Worm (Caenorhabditis elegans): ENCODE measurements around the gene B0252.3.

DNA sequence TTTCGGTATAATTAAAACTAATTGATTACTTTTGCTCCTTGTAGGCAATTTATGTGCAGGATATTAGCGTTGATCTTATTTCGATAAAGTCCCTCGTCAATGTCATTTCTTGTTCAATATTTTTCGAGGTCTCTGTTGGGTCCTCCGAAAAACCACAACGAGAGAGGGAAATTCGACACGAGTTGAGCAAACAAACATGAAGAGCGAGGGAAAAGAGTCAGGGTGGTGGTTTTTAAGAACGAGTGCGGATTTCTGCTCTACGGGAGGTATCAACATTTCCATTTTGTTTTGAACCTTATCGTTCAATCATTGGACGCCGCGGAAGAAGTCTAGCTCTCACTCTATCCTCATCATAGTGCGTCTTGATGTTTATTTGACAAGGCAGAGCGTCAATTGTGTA, 27.2 kb upstream of the B0252.3 start:
- TF ChIP-seq W03F9.2 (tag; optimal IDR thresholded peaks at IDR 0.05): no peak
- no peak for TF ChIP-seq him-1 (tag; optimal IDR thresholded peaks at IDR 0.05)
